Worm (Caenorhabditis elegans) whole organism, L3 larva: ENCODE data around the gene B0524.5.
A peak's percentile ranks its signal among the peaks of the same experiment; 100 is the strongest.

Experiments used
- R02D3.7 ChIP-seq: fragments of 150-350 bp; optimal IDR thresholded peaks from 2 replicates; lab custom pipeline; 2014; ENCODE audit warnings: missing biosample characterization, missing genetic modification characterization
- ZK546.5 ChIP-seq: sonication (generic microtip); optimal IDR thresholded peaks from 2 replicates; lab custom pipeline; 2017; ENCODE audit warnings: missing biosample characterization, missing genetic modification characterization
- aly-2 ChIP-seq: fragments of 150-350 bp; optimal IDR thresholded peaks from 2 replicates; lab custom pipeline; 2014; ENCODE audit warnings: missing biosample characterization, missing genetic modification characterization
- ama-1 ChIP-seq: fragments of 150-350 bp; optimal IDR thresholded peaks from 2 replicates; lab custom pipeline; 2018
- ceh-16 ChIP-seq: sonication (generic microtip); optimal IDR thresholded peaks from 2 replicates; lab custom pipeline; 2017; ENCODE audit warnings: missing biosample characterization, missing genetic modification characterization
- ceh-28 ChIP-seq: fragments of 150-350 bp; optimal IDR thresholded peaks from 2 replicates; lab custom pipeline; 2014; ENCODE audit warnings: missing biosample characterization, missing genetic modification reagents, missing genetic modification characterization
- ceh-82 ChIP-seq: fragments of 150-350 bp; optimal IDR thresholded peaks from 2 replicates; lab custom pipeline; 2014; ENCODE audit warnings: missing biosample characterization, missing genetic modification characterization
- ceh-9 ChIP-seq: sonication (generic microtip); optimal IDR thresholded peaks from 2 replicates; lab custom pipeline; 2018; ENCODE audit warnings: missing biosample characterization, missing genetic modification characterization
- daf-12 ChIP-seq: fragments of 150-350 bp; optimal IDR thresholded peaks from 2 replicates; lab custom pipeline; 2014; ENCODE audit warnings: missing biosample characterization, missing genetic modification reagents, missing genetic modification characterization
- egl-27 ChIP-seq: sonication (generic microtip); optimal IDR thresholded peaks from 4 replicates; lab custom pipeline; 2017; ENCODE audit warnings: missing biosample characterization, missing genetic modification reagents, missing genetic modification characterization
- egl-5 ChIP-seq: fragments of 150-350 bp; optimal IDR thresholded peaks from 2 replicates; lab custom pipeline; 2017; ENCODE audit warnings: missing biosample characterization, missing genetic modification reagents, missing genetic modification characterization, inconsistent platforms
- elt-1 ChIP-seq: fragments of 150-350 bp; optimal IDR thresholded peaks from 2 replicates; lab custom pipeline; 2014; ENCODE audit warnings: missing biosample characterization, missing genetic modification characterization
- elt-2 ChIP-seq: sonication (generic microtip); optimal IDR thresholded peaks from 2 replicates; lab custom pipeline; 2016; ENCODE audit warnings: missing genetic modification reagents, mild to moderate bottlenecking, missing genetic modification characterization, missing compliant biosample characterization
- elt-3 ChIP-seq, 3 experiments: fragments of 150-350 bp in 1 of 3; sonication (generic microtip) in 2 of 3; optimal IDR thresholded peaks; 2 replicates in 2 of 3; 4 replicates in 1 of 3; lab custom pipeline; 2014 to 2017; ENCODE audit warnings: missing biosample characterization in 3 of 3, missing genetic modification characterization in 3 of 3
- eor-1 ChIP-seq, 2 experiments: fragments of 150-350 bp; optimal IDR thresholded peaks; 2 replicates each; lab custom pipeline; 2014 to 2018; ENCODE audit warnings: missing biosample characterization in 2 of 2, missing genetic modification characterization in 2 of 2
- fkh-10 ChIP-seq: sonication (generic microtip); optimal IDR thresholded peaks from 2 replicates; lab custom pipeline; 2017; ENCODE audit warnings: missing biosample characterization, missing genetic modification reagents, missing genetic modification characterization
- fkh-2 ChIP-seq: fragments of 150-350 bp; optimal IDR thresholded peaks from 2 replicates; lab custom pipeline; 2014; ENCODE audit warnings: missing biosample characterization, missing genetic modification reagents, missing genetic modification characterization
- fos-1 ChIP-seq: fragments of 150-350 bp; optimal IDR thresholded peaks from 2 replicates; lab custom pipeline; 2014; ENCODE audit warnings: missing biosample characterization, missing genetic modification characterization
- hmg-11 ChIP-seq: sonication (generic microtip); optimal IDR thresholded peaks from 2 replicates; lab custom pipeline; 2016; ENCODE audit warnings: missing genetic modification characterization, missing compliant biosample characterization
- jun-1 ChIP-seq: fragments of 150-350 bp; optimal IDR thresholded peaks from 2 replicates; lab custom pipeline; 2014; ENCODE audit warnings: missing biosample characterization, missing genetic modification reagents, missing genetic modification characterization
- lin-15B ChIP-seq: fragments of 150-350 bp; optimal IDR thresholded peaks from 2 replicates; lab custom pipeline; 2014; ENCODE audit warnings: missing biosample characterization, missing genetic modification characterization
- lin-39 ChIP-seq: fragments of 150-350 bp; optimal IDR thresholded peaks from 2 replicates; lab custom pipeline; 2018; ENCODE audit warnings: missing biosample characterization, missing genetic modification reagents, missing genetic modification characterization
- lsy-12 ChIP-seq: sonication (generic microtip); optimal IDR thresholded peaks from 2 replicates; lab custom pipeline; 2016; ENCODE audit warnings: mild to moderate bottlenecking, missing genetic modification characterization, missing compliant biosample characterization
- mdl-1 ChIP-seq: fragments of 150-350 bp; optimal IDR thresholded peaks from 2 replicates; lab custom pipeline; 2014; ENCODE audit warnings: missing biosample characterization, missing genetic modification characterization
- mml-1 ChIP-seq: fragments of 150-350 bp; sonication (generic microtip); optimal IDR thresholded peaks from 3 replicates; lab custom pipeline; 2014; ENCODE audit warnings: missing biosample characterization, missing genetic modification characterization
- nfya-1 ChIP-seq: sonication (generic microtip); optimal IDR thresholded peaks from 2 replicates; lab custom pipeline; 2017; ENCODE audit warnings: missing genetic modification characterization, mild to moderate bottlenecking, missing compliant biosample characterization, antibody characterized with exemption, moderate library complexity; ENCODE audit not compliant: insufficient read depth
- nhr-11 ChIP-seq: fragments of 150-350 bp; optimal IDR thresholded peaks from 2 replicates; lab custom pipeline; 2014; ENCODE audit warnings: missing biosample characterization, missing genetic modification characterization
- nhr-12 ChIP-seq: fragments of 150-350 bp; optimal IDR thresholded peaks from 2 replicates; lab custom pipeline; 2014; ENCODE audit warnings: missing biosample characterization, missing genetic modification characterization
- nhr-23 ChIP-seq: fragments of 150-350 bp; optimal IDR thresholded peaks from 2 replicates; lab custom pipeline; 2014; ENCODE audit warnings: missing biosample characterization, missing genetic modification reagents, missing genetic modification characterization
- nhr-237 ChIP-seq: fragments of 150-350 bp; optimal IDR thresholded peaks from 2 replicates; lab custom pipeline; 2014; ENCODE audit warnings: missing biosample characterization, missing genetic modification characterization
- nhr-25 ChIP-seq: sonication (generic microtip); optimal IDR thresholded peaks from 2 replicates; lab custom pipeline; 2017; ENCODE audit warnings: missing biosample characterization, missing genetic modification characterization
- nhr-28 ChIP-seq: fragments of 150-350 bp; optimal IDR thresholded peaks from 2 replicates; lab custom pipeline; 2014; ENCODE audit warnings: missing biosample characterization, missing genetic modification characterization
- nhr-43 ChIP-seq: sonication (generic microtip); optimal IDR thresholded peaks from 2 replicates; lab custom pipeline; 2016; ENCODE audit warnings: mild to moderate bottlenecking, missing genetic modification characterization, missing compliant biosample characterization; ENCODE audit not compliant: poor library complexity, severe bottlenecking
- nhr-67 ChIP-seq: fragments of 150-350 bp; optimal IDR thresholded peaks from 2 replicates; lab custom pipeline; 2014; ENCODE audit warnings: missing biosample characterization, missing genetic modification characterization
- nhr-76 ChIP-seq: fragments of 150-350 bp; sonication (generic microtip); optimal IDR thresholded peaks from 5 replicates; lab custom pipeline; 2014; ENCODE audit warnings: missing biosample characterization, missing genetic modification characterization
- nhr-77 ChIP-seq: fragments of 150-350 bp; optimal IDR thresholded peaks from 2 replicates; lab custom pipeline; 2014; ENCODE audit warnings: missing biosample characterization, missing genetic modification characterization
- pha-4 ChIP-seq: fragments of 150-350 bp; optimal IDR thresholded peaks from 2 replicates; lab custom pipeline; 2014; ENCODE audit warnings: missing biosample characterization, missing genetic modification reagents, missing genetic modification characterization
- pqm-1 ChIP-seq: fragments of 150-350 bp; optimal IDR thresholded peaks from 2 replicates; lab custom pipeline; 2017; ENCODE audit warnings: missing biosample characterization, missing genetic modification characterization, inconsistent platforms
- sea-2 ChIP-seq: fragments of 150-350 bp; sonication (generic microtip); optimal IDR thresholded peaks from 4 replicates; lab custom pipeline; 2014; ENCODE audit warnings: missing biosample characterization, missing genetic modification reagents, missing genetic modification characterization
- skn-1 ChIP-seq: fragments of 150-350 bp; optimal IDR thresholded peaks from 2 replicates; lab custom pipeline; 2014; ENCODE audit warnings: missing biosample characterization, missing genetic modification characterization
- snpc-4 ChIP-seq: fragments of 150-350 bp; optimal IDR thresholded peaks from 2 replicates; lab custom pipeline; 2014; ENCODE audit warnings: missing biosample characterization, missing genetic modification characterization
- tbx-2 ChIP-seq: sonication (generic microtip); optimal IDR thresholded peaks from 2 replicates; lab custom pipeline; 2016; ENCODE audit warnings: mild to moderate bottlenecking, missing genetic modification characterization, missing compliant biosample characterization
- unc-39 ChIP-seq: sonication (generic microtip); optimal IDR thresholded peaks from 4 replicates; lab custom pipeline; 2017; ENCODE audit warnings: missing biosample characterization, missing genetic modification characterization
- unc-62 ChIP-seq: fragments of 150-350 bp; sonication (generic microtip); optimal IDR thresholded peaks from 4 replicates; lab custom pipeline; 2014; ENCODE audit warnings: missing biosample characterization, missing genetic modification reagents, missing genetic modification characterization
- zag-1 ChIP-seq: fragments of 150-350 bp; optimal IDR thresholded peaks from 2 replicates; lab custom pipeline; 2014; ENCODE audit warnings: missing biosample characterization, missing genetic modification characterization
- ztf-11 ChIP-seq: fragments of 150-350 bp; optimal IDR thresholded peaks from 2 replicates; lab custom pipeline; 2014; ENCODE audit warnings: missing biosample characterization, missing genetic modification characterization
- ztf-4 ChIP-seq: fragments of 150-350 bp; optimal IDR thresholded peaks from 2 replicates; lab custom pipeline; 2014; ENCODE audit warnings: missing biosample characterization, missing genetic modification characterization

The B0524.5 gene

ce11 chrIII:1923419-1924318 is 30.0 kb upstream of the B0524.5 start:
- TF ChIP-seq skn-1 (tag; lab: Kevin White, UChicago) (peak; percentile 60), ceh-9 (no peak), fkh-10 (GFP tag; lab: Kevin White, UChicago) (peak; percentile 46), pha-4 (tag; lab: Kevin White, UChicago) (peak; percentile 89), nhr-11 (tag; lab: Kevin White, UChicago) (peak; percentile 29), nfya-1 (tag; lab: Kevin White, UChicago) (peak; percentile 92), hmg-11 (tag; lab: Kevin White, UChicago) (peak; percentile 77), snpc-4 (tag; lab: Kevin White, UChicago) (peak; percentile 46), ZK546.5 (tag; lab: Kevin White, UChicago) (no peak), ama-1 (lab: Kevin White, UChicago) (peak; percentile 16), mml-1 (tag; lab: Kevin White, UChicago) (no peak), jun-1 (tag; lab: Kevin White, UChicago) (peak; percentile 91), nhr-43 (tag; lab: Kevin White, UChicago) (peak; percentile 85), lin-39 (tag; lab: Kevin White, UChicago) (peak; percentile 100), pqm-1 (tag; lab: Kevin White, UChicago) (no peak), elt-2 (no peak), tbx-2 (peak; percentile 73), eor-1 (tag; optimal IDR thresholded peaks at IDR 0.05; lab: Kevin White, UChicago) (no peak), sea-2 (GFP tag; lab: Kevin White, UChicago) (peak; percentile 57), nhr-77 (no peak), egl-27 (tag; lab: Kevin White, UChicago) (peak; percentile 96), daf-12 (no peak), ceh-16 (peak; percentile 46), nhr-28 (tag; lab: Kevin White, UChicago) (no peak), fkh-2 (no peak), aly-2 (tag; lab: Kevin White, UChicago) (no peak), nhr-25 (peak; percentile 97), nhr-12 (tag; lab: Kevin White, UChicago) (no peak), egl-5 (tag; lab: Kevin White, UChicago) (peak; percentile 72), R02D3.7 (tag; lab: Kevin White, UChicago) (peak; percentile 57), lin-15B (tag; lab: Kevin White, UChicago) (peak; percentile 58), ceh-28 (peak; percentile 68), ceh-82 (tag; lab: Kevin White, UChicago) (peak; percentile 65), elt-1 (tag; lab: Kevin White, UChicago) (peak; percentile 92), unc-39 (tag; lab: Kevin White, UChicago) (no peak), nhr-237 (tag; lab: Kevin White, UChicago) (no peak), ztf-11 (tag; lab: Kevin White, UChicago) (no peak), lsy-12 (tag; lab: Kevin White, UChicago) (peak; percentile 84), mdl-1 (tag; lab: Kevin White, UChicago) (peak; percentile 56), zag-1 (tag; lab: Kevin White, UChicago) (peak; percentile 33), ztf-4 (tag; lab: Kevin White, UChicago) (no peak), nhr-76 (tag; lab: Kevin White, UChicago) (no peak), fos-1 (tag; lab: Kevin White, UChicago) (peak; percentile 12), unc-62 (GFP tag; lab: Kevin White, UChicago) (peak; percentile 96), nhr-23 (tag; lab: Kevin White, UChicago) (peak; percentile 94), nhr-67 (tag; lab: Kevin White, UChicago) (no peak), elt-3 (tag; optimal IDR thresholded peaks at IDR 0.05; lab: Kevin White, UChicago) (peak in 1 of 3 experiments; percentile 49)
